Fruit fly (Drosophila melanogaster): Measurements from ENCODE around the gene CG12680.

DNA sequence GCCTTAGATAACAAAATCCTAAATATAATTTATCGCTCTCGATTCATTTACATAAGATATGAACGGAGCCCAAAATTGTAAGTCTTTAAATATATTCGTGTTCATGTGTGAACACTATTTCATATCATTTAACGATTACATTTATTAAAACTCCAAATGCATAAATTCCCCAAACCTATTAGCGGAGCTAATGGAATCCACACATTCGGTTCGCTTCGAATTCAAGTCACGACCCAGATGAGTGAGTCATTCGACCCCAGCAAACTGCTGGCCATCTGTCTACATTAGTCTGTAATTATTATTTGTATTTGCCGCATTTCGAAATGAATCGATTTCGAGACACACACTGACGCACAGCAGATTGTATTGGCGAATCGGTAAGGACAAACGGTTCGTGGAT lies at the start of gene CG12680:
- TF ChIP-seq CG8478 (optimal IDR thresholded peaks at IDR 0.05) (no peak), CTCF (optimal IDR thresholded peaks at IDR 0.05) (no peak)

Data from S2 (cell line).